Worm (Caenorhabditis elegans) whole organism, young adult: ENCODE data around the gene Y38C1AA.12.
A peak's percentile ranks its signal among the peaks of the same experiment; 100 is the strongest.

Experiments used
- D2030.7 ChIP-seq: fragments of 200-800 bp; sonication (Bioruptor generic); IDR thresholded peaks from 2 replicates; pipeline ENCODE4 v1.3.6; 2022; ENCODE audit warnings: missing genetic modification reagents, missing genetic modification characterization, missing compliant biosample characterization
- F33H1.4 ChIP-seq: fragments of 200-800 bp; sonication (Bioruptor generic); IDR thresholded peaks from 2 replicates; pipeline ENCODE4 v1.3.6; 2022; ENCODE audit warnings: missing genetic modification reagents, missing genetic modification characterization, missing compliant biosample characterization
- F39B2.1 ChIP-seq: fragments of 200-800 bp; sonication (Bioruptor generic); IDR thresholded peaks from 2 replicates; pipeline ENCODE4 v1.3.6; 2022; ENCODE audit warnings: missing genetic modification reagents, missing genetic modification characterization, missing compliant biosample characterization
- Y53F4B.3 ChIP-seq: fragments of 200-800 bp; sonication (Bioruptor generic); IDR thresholded peaks from 2 replicates; pipeline ENCODE4 v1.3.6; 2022; ENCODE audit warnings: missing genetic modification reagents, missing genetic modification characterization, missing compliant biosample characterization
- Y56A3A.18 ChIP-seq: fragments of 200-800 bp; sonication (Bioruptor generic); IDR thresholded peaks from 2 replicates; pipeline ENCODE4 v1.3.6; 2022; ENCODE audit warnings: missing genetic modification reagents, missing genetic modification characterization, missing compliant biosample characterization
- ZK185.1 ChIP-seq: sonication (generic microtip); optimal IDR thresholded peaks from 2 replicates; lab custom pipeline; 2016; ENCODE audit warnings: mild to moderate bottlenecking, missing genetic modification characterization, missing compliant biosample characterization; ENCODE audit not compliant: poor library complexity, severe bottlenecking
- akir-1 ChIP-seq: fragments of 200-800 bp; sonication (Bioruptor generic); optimal IDR thresholded peaks from 2 replicates; lab custom pipeline; 2018; ENCODE audit warnings: mild to moderate bottlenecking, missing genetic modification characterization, moderate library complexity, missing compliant biosample characterization
- aptf-2 ChIP-seq: fragments of 200-800 bp; sonication (Bioruptor generic); conservative IDR thresholded peaks from 2 replicates; pipeline ENCODE4 v1.3.6; 2022; ENCODE audit warnings: missing genetic modification reagents, missing genetic modification characterization, missing compliant biosample characterization
- attf-6 ChIP-seq: fragments of 200-800 bp; sonication (Bioruptor generic); IDR thresholded peaks from 2 replicates; pipeline ENCODE4 v1.3.6; 2022; ENCODE audit warnings: missing genetic modification reagents, missing genetic modification characterization, missing compliant biosample characterization
- bed-1 ChIP-seq: fragments of 200-800 bp; sonication (Bioruptor generic); IDR thresholded peaks from 2 replicates; pipeline ENCODE4 v1.3.6; 2022; ENCODE audit warnings: missing genetic modification reagents, missing genetic modification characterization, missing compliant biosample characterization
- cebp-1 ChIP-seq, 2 experiments: fragments of 200-800 bp in 1 of 2; sonication (Bioruptor generic) in 1 of 2; sonication (generic microtip) in 1 of 2; IDR thresholded peaks in 1 of 2; optimal IDR thresholded peaks in 1 of 2; 2 replicates each; pipeline versions ENCODE4 v1.3.6 to Lab custom; 2017 to 2022; ENCODE audit warnings: missing compliant biosample characterization in 2 of 2, missing genetic modification characterization in 2 of 2, mild to moderate bottlenecking in 1 of 2, missing genetic modification reagents in 1 of 2, moderate library complexity in 1 of 2
- cebp-2 ChIP-seq: fragments of 200-800 bp; sonication (Bioruptor generic); IDR thresholded peaks from 2 replicates; pipeline ENCODE4 v1.3.6; 2022; ENCODE audit warnings: missing genetic modification characterization, missing compliant biosample characterization
- ceh-27 ChIP-seq: fragments of 200-800 bp; sonication (Bioruptor generic); optimal IDR thresholded peaks from 2 replicates; lab custom pipeline; 2018; ENCODE audit warnings: mild to moderate bottlenecking, missing genetic modification characterization, moderate library complexity, missing compliant biosample characterization
- ceh-40 ChIP-seq: fragments of 200-800 bp; sonication (Bioruptor generic); IDR thresholded peaks from 2 replicates; pipeline ENCODE4 v1.3.6; 2022; ENCODE audit warnings: missing genetic modification characterization, missing compliant biosample characterization
- chd-7 ChIP-seq: sonication (generic microtip); optimal IDR thresholded peaks from 2 replicates; lab custom pipeline; 2016; ENCODE audit warnings: mild to moderate bottlenecking, missing genetic modification characterization, moderate library complexity, missing compliant biosample characterization
- egl-18 ChIP-seq: fragments of 200-800 bp; sonication (Bioruptor generic); IDR thresholded peaks from 2 replicates; pipeline ENCODE4 v1.3.6; 2022; ENCODE audit warnings: missing genetic modification reagents, missing genetic modification characterization, missing compliant biosample characterization
- fkh-3 ChIP-seq: sonication (generic microtip); optimal IDR thresholded peaks from 2 replicates; lab custom pipeline; 2016; ENCODE audit warnings: mild to moderate bottlenecking, missing genetic modification characterization, missing compliant biosample characterization
- hmg-1.2 ChIP-seq: fragments of 200-800 bp; sonication (Bioruptor generic); IDR thresholded peaks from 2 replicates; pipeline ENCODE4 v1.3.6; 2022; ENCODE audit warnings: missing genetic modification reagents, missing genetic modification characterization, missing compliant biosample characterization
- hrde-1 ChIP-seq: sonication (generic microtip); optimal IDR thresholded peaks from 2 replicates; lab custom pipeline; 2016; ENCODE audit warnings: missing genetic modification characterization, mild to moderate bottlenecking, missing compliant biosample characterization, moderate library complexity, missing genotype, missing genetic modification reagents, borderline replicate concordance
- lin-40 ChIP-seq: sonication (generic microtip); optimal IDR thresholded peaks from 2 replicates; lab custom pipeline; 2016; ENCODE audit warnings: missing genetic modification characterization, mild to moderate bottlenecking, missing compliant biosample characterization, missing genotype, missing genetic modification reagents
- lsl-1 ChIP-seq: fragments of 200-800 bp; sonication (Bioruptor generic); optimal IDR thresholded peaks from 2 replicates; lab custom pipeline; 2018; ENCODE audit warnings: mild to moderate bottlenecking, missing genetic modification characterization, moderate library complexity, missing compliant biosample characterization
- madf-6 ChIP-seq: fragments of 200-800 bp; sonication (Bioruptor generic); IDR thresholded peaks from 2 replicates; pipeline ENCODE4 v1.3.6; 2022; ENCODE audit warnings: missing genetic modification reagents, missing genetic modification characterization, missing compliant biosample characterization
- nhr-179 ChIP-seq: sonication (generic microtip); optimal IDR thresholded peaks from 2 replicates; lab custom pipeline; 2016; ENCODE audit warnings: mild to moderate bottlenecking, missing genetic modification characterization, missing compliant biosample characterization
- nhr-80 ChIP-seq: sonication (generic microtip); optimal IDR thresholded peaks from 2 replicates; lab custom pipeline; 2016; ENCODE audit warnings: missing genetic modification characterization, missing compliant biosample characterization
- rcor-1 ChIP-seq: fragments of 200-800 bp; sonication (Bioruptor generic); IDR thresholded peaks from 2 replicates; pipeline ENCODE4 v1.3.6; 2022; ENCODE audit warnings: missing genetic modification reagents, missing genetic modification characterization, missing compliant biosample characterization
- unc-130 ChIP-seq: sonication (generic microtip); optimal IDR thresholded peaks from 2 replicates; lab custom pipeline; 2016; ENCODE audit warnings: missing genetic modification reagents, missing genetic modification characterization, missing compliant biosample characterization
- unc-62 ChIP-seq: fragments of 150-350 bp; optimal IDR thresholded peaks from 2 replicates; lab custom pipeline; 2014; ENCODE audit warnings: missing biosample characterization, missing genetic modification reagents, missing genetic modification characterization
- xnd-1 ChIP-seq: sonication (generic microtip); optimal IDR thresholded peaks from 2 replicates; lab custom pipeline; 2016; ENCODE audit warnings: missing genotype, missing genetic modification reagents, missing genetic modification characterization, missing compliant biosample characterization
- zim-3 ChIP-seq: sonication (generic microtip); optimal IDR thresholded peaks from 2 replicates; lab custom pipeline; 2017; ENCODE audit warnings: mild to moderate bottlenecking, missing genetic modification characterization, moderate library complexity, missing compliant biosample characterization

The Y38C1AA.12 gene

ce11 chrIV:178696-179095, 13.4 kb upstream of the Y38C1AA.12 start, which contains the start of gene tcl-2:
tcl-2 (plus strand) TSS chrIV:179083.
- TF ChIP-seq unc-62 (no peak), bed-1 (GFP tag; lab: Robert Waterston, UW) (no peak), egl-18 (no peak), D2030.7 (GFP tag; lab: Robert Waterston, UW) (no peak), hrde-1 (tag; lab: Kevin White, UChicago) (no peak), aptf-2 (GFP tag; lab: Robert Waterston, UW) (no peak), lin-40 (tag; lab: Kevin White, UChicago) (no peak), attf-6 (no peak), ZK185.1 (tag; lab: Kevin White, UChicago) (no peak)

- TF ChIP-seq ceh-27 (GFP tag; lab: Kevin White, UChicago) (no peak), lsl-1 (no peak), nhr-179 (no peak), Y53F4B.3 (no peak), unc-130 (GFP tag; lab: Kevin White, UChicago) (no peak), akir-1 (no peak), cebp-2 (no peak)
Observed at ce11 chrIV:179700-180099, 12.4 kb upstream of the Y38C1AA.12 start.

- TF ChIP-seq madf-6 (GFP tag; lab: Robert Waterston, UW) (peak; percentile 51), F33H1.4 (peak; percentile 79), lsl-1 (peak; percentile 81), xnd-1 (tag; lab: Kevin White, UChicago) (peak; percentile 55), fkh-3 (no peak)
Observed at ce11 chrIV:183519-183918, 8.5 kb upstream of the Y38C1AA.12 start.

ce11 chrIV:184184-184583, 7.9 kb upstream of the Y38C1AA.12 start, which contains the start of gene pnc-1:
pnc-1 (plus strand) TSS chrIV:184484.
- 0 out of 2 replicates have a peak, but pooled peaks have one; percentile 24 for TF ChIP-seq Y56A3A.18 (GFP tag; lab: Robert Waterston, UW)
- no peak for TF ChIP-seq chd-7

- no peak for TF ChIP-seq F39B2.1 (GFP tag; lab: Robert Waterston, UW)
- TF ChIP-seq hmg-1.2 (GFP tag; lab: Robert Waterston, UW) = peak; percentile 26; the same call in 1 of the 2 replicates
Observed at ce11 chrIV:186110-186509, 5.9 kb upstream of the Y38C1AA.12 start.

ce11 chrIV:187336-187735, 4.7 kb upstream of the Y38C1AA.12 start:
- 0 out of 2 replicates have a peak, but pooled peaks have one; percentile 9 for TF ChIP-seq ceh-40
- peak; percentile 76 for TF ChIP-seq nhr-80 (tag; lab: Kevin White, UChicago)
- TF ChIP-seq cebp-1 (GFP tag; IDR thresholded peaks at IDR 0.05; lab: Robert Waterston, UW) = 0 out of 2 replicates have a peak, but pooled peaks have one; percentile 55
- peak; percentile 37 for TF ChIP-seq cebp-1 (tag; optimal IDR thresholded peaks at IDR 0.05; lab: Kevin White, UChicago)
- no peak for TF ChIP-seq rcor-1 (GFP tag; lab: Robert Waterston, UW)

- peak; percentile 73 for TF ChIP-seq nhr-80 (tag; lab: Kevin White, UChicago)
- TF ChIP-seq bed-1 (GFP tag; lab: Robert Waterston, UW) = no peak
- no peak for TF ChIP-seq zim-3 (tag; lab: Kevin White, UChicago)
- TF ChIP-seq ceh-40 = no peak
Observed at ce11 chrIV:189087-189486, 3.0 kb upstream of the Y38C1AA.12 start.
